Fruit fly (Drosophila melanogaster) whole organism, embryonic: Measurements from ENCODE around the gene eIF4E5.

Experiments used
- Abd-B ChIP-seq: fragments of 200-800 bp; sonication (Bioruptor generic); optimal IDR thresholded peaks from 2 replicates; lab custom pipeline; 2018; ENCODE audit warnings: missing biosample characterization, mild to moderate bottlenecking, missing genetic modification characterization, moderate library complexity
- Asciz ChIP-seq: fragments of 200-800 bp; sonication (Bioruptor generic); optimal IDR thresholded peaks from 2 replicates; lab custom pipeline; 2017; ENCODE audit warnings: missing biosample characterization, mild to moderate bottlenecking, missing genetic modification characterization, missing genetic modification reagents
- CG10267 ChIP-seq: fragments of 200-800 bp; sonication (Bioruptor generic); optimal IDR thresholded peaks from 2 replicates; lab custom pipeline; 2018; ENCODE audit warnings: missing biosample characterization, mild to moderate bottlenecking, missing genetic modification characterization, moderate library complexity
- CG10321 ChIP-seq: fragments of 200-800 bp; sonication (Bioruptor generic); IDR thresholded peaks from 2 replicates; pipeline ENCODE4 v1.3.6; 2022; ENCODE audit warnings: missing biosample characterization, missing genetic modification characterization
- CG11093 ChIP-seq: fragments of 200-800 bp; sonication (Bioruptor generic); IDR thresholded peaks from 3 replicates; pipeline ENCODE4 v1.3.6; 2022; ENCODE audit warnings: missing biosample characterization, missing genetic modification characterization
- CG12659 ChIP-seq: fragments of 200-800 bp; sonication (Bioruptor generic); optimal IDR thresholded peaks from 3 replicates; lab custom pipeline; 2017; ENCODE audit warnings: mild to moderate bottlenecking, missing biosample characterization, missing genetic modification reagents, missing genetic modification characterization
- CG12769 ChIP-seq: fragments of 200-800 bp; sonication (Bioruptor generic); optimal IDR thresholded peaks from 2 replicates; lab custom pipeline; 2019; ENCODE audit warnings: missing biosample characterization, mild to moderate bottlenecking, missing genetic modification characterization, moderate library complexity
- CG17359 ChIP-seq: fragments of 200-800 bp; sonication (Bioruptor generic); optimal IDR thresholded peaks from 3 replicates; lab custom pipeline; 2018; ENCODE audit warnings: missing biosample characterization, mild to moderate bottlenecking, missing genetic modification characterization, moderate library complexity
- CG30020 ChIP-seq: fragments of 200-800 bp; optimal IDR thresholded peaks from 2 replicates; lab custom pipeline; 2019; ENCODE audit warnings: missing biosample characterization, mild to moderate bottlenecking, missing genetic modification characterization, moderate library complexity
- CG30431 ChIP-seq: fragments of 200-800 bp; sonication (Bioruptor generic); optimal IDR thresholded peaks from 2 replicates; lab custom pipeline; 2017; ENCODE audit warnings: missing biosample characterization, missing genetic modification characterization
- CG33213 ChIP-seq: fragments of 200-800 bp; sonication (Bioruptor generic); optimal IDR thresholded peaks from 3 replicates; lab custom pipeline; 2016; ENCODE audit warnings: missing biosample characterization, missing genetic modification characterization
- CG34224 ChIP-seq: fragments of 200-800 bp; sonication (Bioruptor generic); IDR thresholded peaks from 3 replicates; pipeline ENCODE4 v1.3.6; 2022; ENCODE audit warnings: missing biosample characterization, missing genetic modification characterization; ENCODE audit not compliant: partially characterized antibody
- CG42726 ChIP-seq: fragments of 200-800 bp; sonication (Bioruptor generic); IDR thresholded peaks from 2 replicates; pipeline ENCODE4 v1.3.6; 2022; ENCODE audit warnings: missing biosample characterization, missing genetic modification characterization; ENCODE audit not compliant: partially characterized antibody
- CG4424 ChIP-seq: fragments of 200-800 bp; sonication (Bioruptor generic); optimal IDR thresholded peaks from 3 replicates; lab custom pipeline; 2016; ENCODE audit warnings: missing biosample characterization, missing genetic modification characterization
- CG5245 ChIP-seq: fragments of 200-800 bp; sonication (Bioruptor generic); optimal IDR thresholded peaks from 3 replicates; lab custom pipeline; 2016; ENCODE audit warnings: missing biosample characterization, missing genetic modification characterization
- CG6254 ChIP-seq: fragments of 200-800 bp; sonication (Bioruptor generic); optimal IDR thresholded peaks from 3 replicates; lab custom pipeline; 2017; ENCODE audit warnings: mild to moderate bottlenecking, missing biosample characterization, missing genetic modification reagents, missing genetic modification characterization
- CG6272 ChIP-seq: fragments of 200-800 bp; sonication (Bioruptor generic); IDR thresholded peaks from 2 replicates; pipeline ENCODE4 v1.3.6; 2022; ENCODE audit warnings: missing biosample characterization, missing genetic modification characterization
- CG7271 ChIP-seq: fragments of 200-800 bp; sonication (Bioruptor generic); optimal IDR thresholded peaks from 2 replicates; lab custom pipeline; 2018; ENCODE audit warnings: missing biosample characterization, mild to moderate bottlenecking, missing genetic modification characterization, moderate library complexity
- CG7372 ChIP-seq: fragments of 200-800 bp; sonication (Bioruptor generic); IDR thresholded peaks from 2 replicates; pipeline ENCODE4 v1.3.6; 2022; ENCODE audit warnings: missing biosample characterization, missing genetic modification characterization
- CG7928 ChIP-seq: fragments of 200-800 bp; sonication (Bioruptor generic); optimal IDR thresholded peaks from 2 replicates; lab custom pipeline; 2017; ENCODE audit warnings: missing biosample characterization, mild to moderate bottlenecking, missing genetic modification characterization
- CG9817 ChIP-seq: fragments of 200-800 bp; sonication (Bioruptor generic); optimal IDR thresholded peaks from 2 replicates; lab custom pipeline; 2018; ENCODE audit warnings: missing biosample characterization, mild to moderate bottlenecking, missing genetic modification characterization, moderate library complexity
- D19B ChIP-seq: fragments of 200-800 bp; sonication (Bioruptor generic); optimal IDR thresholded peaks from 2 replicates; lab custom pipeline; 2017; ENCODE audit warnings: missing biosample characterization, mild to moderate bottlenecking, missing genetic modification characterization
- Dp ChIP-seq: fragments of 200-800 bp; sonication (Bioruptor generic); optimal IDR thresholded peaks from 2 replicates; lab custom pipeline; 2018; ENCODE audit warnings: missing biosample characterization, mild to moderate bottlenecking, missing genetic modification characterization, moderate library complexity
- Dref ChIP-seq: fragments of 200-800 bp; sonication (Bioruptor generic); IDR thresholded peaks from 2 replicates; pipeline ENCODE4 v1.3.6; 2022; ENCODE audit warnings: missing biosample characterization, missing genetic modification characterization
- Ets65A ChIP-seq: fragments of 200-800 bp; sonication (Bioruptor generic); peaks from one replicate; lab custom pipeline; 2016; ENCODE audit warnings: missing biosample characterization, missing genetic modification characterization
- Ets97D ChIP-seq: fragments of 200-800 bp; sonication (Bioruptor generic); optimal IDR thresholded peaks from 3 replicates; lab custom pipeline; 2016; ENCODE audit warnings: missing biosample characterization, missing genetic modification characterization
- Hey ChIP-seq: fragments of 200-800 bp; sonication (Bioruptor generic); optimal IDR thresholded peaks from 3 replicates; lab custom pipeline; 2018; ENCODE audit warnings: missing biosample characterization, mild to moderate bottlenecking, missing genetic modification characterization
- HmgD ChIP-seq: fragments of 200-800 bp; sonication (Bioruptor generic); optimal IDR thresholded peaks from 3 replicates; lab custom pipeline; 2016; ENCODE audit warnings: missing biosample characterization, missing genetic modification characterization
- Hmx ChIP-seq: fragments of 200-800 bp; sonication (Bioruptor generic); optimal IDR thresholded peaks from 2 replicates; lab custom pipeline; 2016; ENCODE audit warnings: missing biosample characterization, missing genetic modification characterization
- Lpt ChIP-seq: fragments of >200 bp; optimal IDR thresholded peaks from 2 replicates; lab custom pipeline; 2018; ENCODE audit warnings: missing biosample characterization, missing genetic modification characterization
- Neu2 ChIP-seq: fragments of 200-800 bp; sonication (Bioruptor generic); optimal IDR thresholded peaks from 3 replicates; lab custom pipeline; 2016; ENCODE audit warnings: missing biosample characterization, missing genetic modification characterization, borderline replicate concordance
- Poxn ChIP-seq: fragments of 200-800 bp; sonication (Bioruptor generic); IDR thresholded peaks from 2 replicates; pipeline ENCODE4 v1.3.6; 2022; ENCODE audit warnings: missing biosample characterization, missing genetic modification characterization
- Usf ChIP-seq: fragments of 200-800 bp; sonication (Bioruptor generic); optimal IDR thresholded peaks from 2 replicates; lab custom pipeline; 2017; ENCODE audit warnings: missing genotype, missing biosample characterization, missing genetic modification characterization
- br ChIP-seq: fragments of >200 bp; optimal IDR thresholded peaks from 2 replicates; lab custom pipeline; 2017
- cwo ChIP-seq: fragments of 200-800 bp; sonication (Bioruptor generic); optimal IDR thresholded peaks from 3 replicates; lab custom pipeline; 2017; ENCODE audit warnings: missing biosample characterization, missing genetic modification characterization, mild to moderate bottlenecking, moderate library complexity, missing genetic modification reagents
- dati ChIP-seq: fragments of 200-800 bp; sonication (Bioruptor generic); IDR thresholded peaks from 2 replicates; pipeline ENCODE4 v1.3.6; 2022; ENCODE audit warnings: missing biosample characterization, missing genetic modification characterization
- gro ChIP-seq: fragments of 200-800 bp; sonication (Bioruptor generic); optimal IDR thresholded peaks from 2 replicates; lab custom pipeline; 2016; ENCODE audit warnings: missing biosample characterization, missing genetic modification characterization
- h ChIP-seq: fragments of >200 bp; optimal IDR thresholded peaks from 2 replicates; lab custom pipeline; 2017
- hb ChIP-seq: fragments of 200-800 bp; sonication (Bioruptor generic); IDR thresholded peaks from 3 replicates; pipeline ENCODE4 v1.3.6; 2022; ENCODE audit warnings: missing biosample characterization, missing genetic modification characterization; ENCODE audit not compliant: partially characterized antibody
- klu ChIP-seq: fragments of 200-800 bp; sonication (Bioruptor generic); IDR thresholded peaks from 2 replicates; pipeline ENCODE4 v1.3.6; 2022; ENCODE audit warnings: missing biosample characterization, missing genetic modification characterization
- lab ChIP-seq: fragments of 200-800 bp; sonication (Bioruptor generic); optimal IDR thresholded peaks from 3 replicates; lab custom pipeline; 2017; ENCODE audit warnings: missing biosample characterization, missing genetic modification characterization, mild to moderate bottlenecking, moderate library complexity, missing genetic modification reagents
- otp ChIP-seq: fragments of 200-800 bp; sonication (Bioruptor generic); IDR thresholded peaks from 3 replicates; pipeline ENCODE4, ENCODE4 v1.3.6; 2022; ENCODE audit warnings: missing biosample characterization, missing genetic modification characterization
- p53 ChIP-seq: fragments of 200-800 bp; sonication (Bioruptor generic); optimal IDR thresholded peaks from 2 replicates; lab custom pipeline; 2016; ENCODE audit warnings: missing biosample characterization, missing genetic modification characterization
- peb ChIP-seq: fragments of 200-800 bp; sonication (Bioruptor generic); IDR thresholded peaks from 2 replicates; pipeline ENCODE4 v1.3.6; 2022; ENCODE audit warnings: missing biosample characterization, missing genetic modification characterization
- pfk ChIP-seq: fragments of 200-800 bp; sonication (Bioruptor generic); optimal IDR thresholded peaks from 2 replicates; lab custom pipeline; 2018; ENCODE audit warnings: missing biosample characterization, mild to moderate bottlenecking, missing genetic modification characterization, moderate library complexity
- sens ChIP-seq: fragments of 200-800 bp; sonication (Bioruptor generic); peaks from one replicate; lab custom pipeline; 2016; ENCODE audit warnings: missing biosample characterization, missing genetic modification characterization
- sens-2 ChIP-seq: fragments of 200-800 bp; sonication (Bioruptor generic); IDR thresholded peaks from 2 replicates; pipeline ENCODE4 v1.3.6; 2022; ENCODE audit warnings: missing biosample characterization, missing genetic modification characterization
- twi ChIP-seq: fragments of 200-800 bp; optimal IDR thresholded peaks from 2 replicates; lab custom pipeline; 2019; ENCODE audit warnings: missing biosample characterization, mild to moderate bottlenecking, missing genetic modification characterization, moderate library complexity
- usp ChIP-seq: fragments of >200 bp; optimal IDR thresholded peaks from 2 replicates; lab custom pipeline; 2017; ENCODE audit warnings: missing biosample characterization, missing genetic modification characterization
- wor ChIP-seq: fragments of 200-800 bp; sonication (Bioruptor generic); IDR thresholded peaks from 2 replicates; pipeline ENCODE4 v1.3.6; 2022; ENCODE audit warnings: missing biosample characterization, missing genetic modification characterization
- z ChIP-seq: fragments of 200-800 bp; sonication (Bioruptor generic); IDR thresholded peaks from 3 replicates; pipeline ENCODE4 v1.3.6; 2022; ENCODE audit warnings: missing biosample characterization, missing genetic modification characterization

The eIF4E5 gene

dm6 chr3L:7862238-7863022 lies 32.2 kb upstream of the eIF4E5 start (continued):
- TF ChIP-seq klu (GFP tag; lab: Robert Waterston, UW) (0 out of 2 replicates have a peak, but pooled peaks have one; percentile 21), Asciz (GFP tag; lab: Kevin White, UChicago) (no peak), pfk (GFP tag; lab: Kevin White, UChicago) (no peak), CG42726 (no peak), Dref (GFP tag; lab: Robert Waterston, UW) (no peak), CG17359 (tag; lab: Kevin White, UChicago) (no peak), Ets97D (GFP tag; lab: Kevin White, UChicago) (no peak), Usf (GFP tag; lab: Kevin White, UChicago) (no peak), CG6254 (no peak), CG5245 (GFP tag; lab: Kevin White, UChicago) (no peak), cwo (peak; percentile 8), usp (GFP tag; lab: Kevin White, UChicago) (no peak), CG7372 (GFP tag; lab: Robert Waterston, UW) (no peak), CG9817 (peak; percentile 28), wor (GFP tag; lab: Robert Waterston, UW) (no peak), p53 (GFP tag; lab: Kevin White, UChicago) (no peak), gro (no peak), CG6272 (GFP tag; lab: Robert Waterston, UW) (no peak), sens (GFP tag; lab: Kevin White, UChicago) (peak; percentile 74), CG4424 (GFP tag; lab: Kevin White, UChicago) (peak; percentile 33), dati (GFP tag; lab: Robert Waterston, UW) (no peak), CG10267 (tag; lab: Kevin White, UChicago) (no peak), peb (no peak), Ets65A (GFP tag; lab: Kevin White, UChicago) (no peak), Lpt (GFP tag; lab: Kevin White, UChicago) (no peak), CG33213 (GFP tag; lab: Kevin White, UChicago) (no peak), CG12659 (GFP tag; lab: Kevin White, UChicago) (peak; percentile 19), Abd-B (GFP tag; lab: Kevin White, UChicago) (no peak), h (lab: Kevin White, UChicago) (no peak), hb (no peak), CG11093 (GFP tag; lab: Robert Waterston, UW) (no peak), CG34224 (GFP tag; lab: Robert Waterston, UW) (no peak), lab (peak; percentile 23), CG7271 (tag; lab: Kevin White, UChicago) (no peak), otp (GFP tag; lab: Robert Waterston, UW) (0 out of 3 replicates have a peak, but pooled peaks have one; percentile 11), CG7928 (GFP tag; lab: Kevin White, UChicago) (no peak), CG30020 (tag; lab: Kevin White, UChicago) (no peak), Poxn (GFP tag; lab: Robert Waterston, UW) (no peak), z (peak; percentile 50; the same call in 1 of the 3 replicates), br (lab: Kevin White, UChicago) (no peak), CG30431 (GFP tag; lab: Kevin White, UChicago) (no peak), Neu2 (GFP tag; lab: Kevin White, UChicago) (no peak), sens-2 (GFP tag; lab: Robert Waterston, UW) (no peak), twi (tag; lab: Kevin White, UChicago) (no peak), HmgD (GFP tag; lab: Kevin White, UChicago) (no peak), CG10321 (GFP tag; lab: Robert Waterston, UW) (no peak), CG12769 (tag; lab: Kevin White, UChicago) (peak; percentile 65), Hmx (GFP tag; lab: Kevin White, UChicago) (peak; percentile 19), Dp (no peak), Hey (no peak), D19B (peak; percentile 31)
